Fruit fly (Drosophila melanogaster) whole organism, embryonic: ENCODE data around the gene CG11698.

Experiments used
- Ada2b ChIP-seq: fragments of 200-800 bp; sonication (Bioruptor generic); IDR thresholded peaks from 2 replicates; pipeline ENCODE4 v1.3.6; 2022; ENCODE audit warnings: missing biosample characterization, missing genetic modification characterization
- Bgb ChIP-seq: fragments of 200-800 bp; sonication (Bioruptor generic); IDR thresholded peaks from 2 replicates; pipeline ENCODE4 v1.3.6; 2022; ENCODE audit warnings: missing biosample characterization, missing genetic modification characterization; ENCODE audit not compliant: partially characterized antibody
- CG10267 ChIP-seq: fragments of 200-800 bp; sonication (Bioruptor generic); optimal IDR thresholded peaks from 2 replicates; lab custom pipeline; 2018; ENCODE audit warnings: missing biosample characterization, mild to moderate bottlenecking, missing genetic modification characterization, moderate library complexity
- CG12659 ChIP-seq: fragments of 200-800 bp; sonication (Bioruptor generic); optimal IDR thresholded peaks from 3 replicates; lab custom pipeline; 2017; ENCODE audit warnings: mild to moderate bottlenecking, missing biosample characterization, missing genetic modification reagents, missing genetic modification characterization
- CG13624 ChIP-seq: fragments of 200-800 bp; sonication (Bioruptor generic); optimal IDR thresholded peaks from 2 replicates; lab custom pipeline; 2016; ENCODE audit warnings: missing biosample characterization, missing genetic modification characterization
- CG13775 ChIP-seq: fragments of 200-800 bp; sonication (Bioruptor generic); optimal IDR thresholded peaks from 3 replicates; lab custom pipeline; 2017; ENCODE audit warnings: missing biosample characterization, mild to moderate bottlenecking, missing genetic modification characterization
- CG15514 ChIP-seq: fragments of 200-800 bp; sonication (Bioruptor generic); optimal IDR thresholded peaks from 3 replicates; lab custom pipeline; 2017; ENCODE audit warnings: missing biosample characterization, missing genetic modification characterization, mild to moderate bottlenecking, moderate library complexity, missing genetic modification reagents
- CG1603 ChIP-seq: fragments of 200-800 bp; sonication (Bioruptor generic); optimal IDR thresholded peaks from 2 replicates; lab custom pipeline; 2019; ENCODE audit warnings: missing biosample characterization, mild to moderate bottlenecking, missing genetic modification characterization, moderate library complexity
- CG16813 ChIP-seq: fragments of 200-800 bp; sonication (Bioruptor generic); IDR thresholded peaks from 3 replicates; pipeline ENCODE4 v1.3.6; 2022; ENCODE audit warnings: missing biosample characterization, missing genetic modification characterization; ENCODE audit not compliant: partially characterized antibody
- CG17186 ChIP-seq: fragments of 200-800 bp; sonication (Bioruptor generic); optimal IDR thresholded peaks from 3 replicates; lab custom pipeline; 2017; ENCODE audit warnings: missing biosample characterization, missing genetic modification reagents, missing genetic modification characterization
- CG1792 ChIP-seq: fragments of 200-800 bp; sonication (Bioruptor generic); optimal IDR thresholded peaks from 2 replicates; lab custom pipeline; 2016; ENCODE audit warnings: missing biosample characterization, missing genetic modification characterization
- CG18599 ChIP-seq: fragments of 200-800 bp; sonication (Bioruptor generic); optimal IDR thresholded peaks from 3 replicates; lab custom pipeline; 2017; ENCODE audit warnings: missing biosample characterization, missing genetic modification characterization, mild to moderate bottlenecking, moderate library complexity, missing genetic modification reagents
- CG2129 ChIP-seq: fragments of 200-800 bp; sonication (Bioruptor generic); IDR thresholded peaks from 2 replicates; pipeline ENCODE4 v1.3.6; 2022; ENCODE audit warnings: missing biosample characterization, missing genetic modification characterization; ENCODE audit not compliant: partially characterized antibody
- CG2199 ChIP-seq: fragments of 200-800 bp; sonication (Bioruptor generic); IDR thresholded peaks from 3 replicates; pipeline ENCODE4 v1.3.6; 2022; ENCODE audit warnings: missing biosample characterization, missing genetic modification characterization
- CG33557 ChIP-seq: fragments of 200-800 bp; sonication (Bioruptor generic); optimal IDR thresholded peaks from 2 replicates; lab custom pipeline; 2019; ENCODE audit warnings: missing biosample characterization, mild to moderate bottlenecking, missing genetic modification characterization, moderate library complexity
- CG3995 ChIP-seq: fragments of 200-800 bp; sonication (Bioruptor generic); optimal IDR thresholded peaks from 3 replicates; lab custom pipeline; 2016; ENCODE audit warnings: missing biosample characterization, missing genetic modification characterization
- CG42726 ChIP-seq: fragments of 200-800 bp; sonication (Bioruptor generic); IDR thresholded peaks from 2 replicates; pipeline ENCODE4 v1.3.6; 2022; ENCODE audit warnings: missing biosample characterization, missing genetic modification characterization; ENCODE audit not compliant: partially characterized antibody
- CG4617 ChIP-seq: fragments of 200-800 bp; sonication (Bioruptor generic); optimal IDR thresholded peaks from 3 replicates; lab custom pipeline; 2016; ENCODE audit warnings: missing biosample characterization, missing genetic modification characterization, borderline replicate concordance
- CG7271 ChIP-seq: fragments of 200-800 bp; sonication (Bioruptor generic); optimal IDR thresholded peaks from 2 replicates; lab custom pipeline; 2018; ENCODE audit warnings: missing biosample characterization, mild to moderate bottlenecking, missing genetic modification characterization, moderate library complexity
- CG9215 ChIP-seq: fragments of 200-800 bp; sonication (Bioruptor generic); IDR thresholded peaks from 2 replicates; pipeline ENCODE4 v1.3.6; 2022; ENCODE audit warnings: missing biosample characterization, missing genetic modification characterization
- Dll ChIP-seq: fragments of 200-800 bp; sonication (Bioruptor generic); IDR thresholded peaks from 4 replicates; pipeline ENCODE4 v1.3.6; 2022; ENCODE audit warnings: missing biosample characterization, missing genetic modification characterization; ENCODE audit not compliant: partially characterized antibody
- Doc3 ChIP-seq: fragments of 200-800 bp; sonication (Bioruptor generic); IDR thresholded peaks from 3 replicates; pipeline ENCODE4 v1.3.6; 2022; ENCODE audit warnings: missing biosample characterization, missing genetic modification characterization; ENCODE audit not compliant: partially characterized antibody
- Dref ChIP-seq: fragments of 200-800 bp; sonication (Bioruptor generic); IDR thresholded peaks from 2 replicates; pipeline ENCODE4 v1.3.6; 2022; ENCODE audit warnings: missing biosample characterization, missing genetic modification characterization
- E2f2 ChIP-seq: fragments of 200-800 bp; sonication (Bioruptor generic); IDR thresholded peaks from 2 replicates; pipeline ENCODE4 v1.3.6; 2022; ENCODE audit warnings: missing biosample characterization, missing genetic modification characterization
- HLH4C ChIP-seq: fragments of 200-800 bp; sonication (Bioruptor generic); IDR thresholded peaks from 3 replicates; pipeline ENCODE4 v1.3.6; 2022; ENCODE audit warnings: missing biosample characterization, missing genetic modification characterization; ENCODE audit not compliant: partially characterized antibody
- Kr ChIP-seq: fragments of 200-800 bp; sonication (Bioruptor generic); optimal IDR thresholded peaks from 2 replicates; lab custom pipeline; 2017; ENCODE audit warnings: missing biosample characterization, mild to moderate bottlenecking, missing genetic modification characterization
- Lhr ChIP-seq: fragments of 200-800 bp; sonication (Bioruptor generic); optimal IDR thresholded peaks from 3 replicates; lab custom pipeline; 2017; ENCODE audit warnings: mild to moderate bottlenecking, missing biosample characterization, missing genetic modification reagents, missing genetic modification characterization
- MBD-R2 ChIP-seq: fragments of 200-800 bp; sonication (Bioruptor generic); IDR thresholded peaks from 2 replicates; pipeline ENCODE4 v1.3.6; 2022; ENCODE audit warnings: missing biosample characterization, missing genetic modification characterization
- Myb ChIP-seq: fragments of 200-800 bp; sonication (Bioruptor generic); optimal IDR thresholded peaks from 2 replicates; lab custom pipeline; 2016; ENCODE audit warnings: missing biosample characterization, missing genetic modification characterization
- Nf-YC ChIP-seq: fragments of 200-800 bp; optimal IDR thresholded peaks from 3 replicates; lab custom pipeline; 2019; ENCODE audit warnings: missing biosample characterization, mild to moderate bottlenecking, missing genetic modification characterization, moderate library complexity
- Ravus ChIP-seq: fragments of 200-800 bp; sonication (Bioruptor generic); IDR thresholded peaks from 2 replicates; pipeline ENCODE4 v1.3.6; 2022; ENCODE audit warnings: missing biosample characterization, missing genetic modification characterization
- Scr ChIP-seq: fragments of 200-800 bp; sonication (Bioruptor generic); IDR thresholded peaks from 2 replicates; pipeline ENCODE4 v1.3.6; 2022; ENCODE audit warnings: missing biosample characterization, missing genetic modification characterization; ENCODE audit not compliant: partially characterized antibody
- Sin3A ChIP-seq: fragments of >200 bp; optimal IDR thresholded peaks from 2 replicates; lab custom pipeline; 2018
- ci ChIP-seq: fragments of 200-800 bp; sonication (Bioruptor generic); IDR thresholded peaks from 3 replicates; pipeline ENCODE4 v1.3.6; 2022; ENCODE audit warnings: missing biosample characterization, missing genetic modification characterization
- hb ChIP-seq: fragments of 200-800 bp; sonication (Bioruptor generic); IDR thresholded peaks from 3 replicates; pipeline ENCODE4 v1.3.6; 2022; ENCODE audit warnings: missing biosample characterization, missing genetic modification characterization; ENCODE audit not compliant: partially characterized antibody
- insv ChIP-seq, 2 experiments: fragments of 200-800 bp; sonication (Bioruptor generic); optimal IDR thresholded peaks; 3 replicates each; lab custom pipeline; 2016 to 2018; ENCODE audit warnings: missing biosample characterization in 2 of 2, missing genetic modification characterization in 2 of 2
- nerfin-2 ChIP-seq: fragments of 200-800 bp; sonication (Bioruptor generic); IDR thresholded peaks from 2 replicates; pipeline ENCODE4 v1.3.6; 2022; ENCODE audit warnings: missing biosample characterization, missing genetic modification characterization; ENCODE audit not compliant: partially characterized antibody
- nmo ChIP-seq: fragments of 200-800 bp; sonication (Bioruptor generic); optimal IDR thresholded peaks from 2 replicates; lab custom pipeline; 2018; ENCODE audit warnings: missing biosample characterization, mild to moderate bottlenecking, missing genetic modification characterization, moderate library complexity
- pan ChIP-seq, 4 experiments: fragments of >200 bp in 3 of 4; fragments of 200-800 bp in 1 of 4; sonication (Bioruptor generic) in 1 of 4; optimal IDR thresholded peaks in 3 of 4; IDR thresholded peaks in 1 of 4; 2 replicates each; pipeline versions ENCODE4 v1.3.6 to Lab custom; 2017 to 2022; ENCODE audit warnings: missing biosample characterization in 2 of 4, missing genetic modification characterization in 2 of 4, mixed read lengths in 1 of 4
- pb ChIP-seq: fragments of 200-800 bp; sonication (Bioruptor generic); optimal IDR thresholded peaks from 3 replicates; lab custom pipeline; 2016; ENCODE audit warnings: missing biosample characterization, missing genetic modification characterization
- pzg ChIP-seq: fragments of 200-800 bp; sonication (Bioruptor generic); optimal IDR thresholded peaks from 3 replicates; lab custom pipeline; 2018; ENCODE audit warnings: missing biosample characterization, mild to moderate bottlenecking, missing genetic modification characterization, moderate library complexity
- sd ChIP-seq: fragments of 200-800 bp; sonication (Bioruptor generic); optimal IDR thresholded peaks from 3 replicates; lab custom pipeline; 2018; ENCODE audit warnings: missing biosample characterization, mild to moderate bottlenecking, missing genetic modification characterization, moderate library complexity
- sens ChIP-seq: fragments of 200-800 bp; sonication (Bioruptor generic); peaks from one replicate; lab custom pipeline; 2016; ENCODE audit warnings: missing biosample characterization, missing genetic modification characterization
- slbo ChIP-seq: fragments of 200-800 bp; sonication (Bioruptor generic); IDR thresholded peaks from 2 replicates; pipeline ENCODE4 v1.3.6; 2022; ENCODE audit warnings: missing biosample characterization, missing genetic modification characterization
- sna ChIP-seq: fragments of 200-800 bp; sonication (Bioruptor generic); IDR thresholded peaks from 2 replicates; pipeline ENCODE4 v1.3.6; 2022; ENCODE audit warnings: missing biosample characterization, missing genetic modification characterization; ENCODE audit not compliant: partially characterized antibody
- sqz ChIP-seq: fragments of 200-800 bp; sonication (Bioruptor generic); optimal IDR thresholded peaks from 3 replicates; lab custom pipeline; 2018; ENCODE audit warnings: missing biosample characterization, mild to moderate bottlenecking, missing genetic modification characterization
- vnd ChIP-seq: fragments of 200-800 bp; sonication (Bioruptor generic); IDR thresholded peaks from 3 replicates; pipeline ENCODE4 v1.3.6; 2022; ENCODE audit warnings: missing biosample characterization, missing genetic modification characterization; ENCODE audit not compliant: partially characterized antibody
- zen2 ChIP-seq: fragments of 200-800 bp; sonication (Bioruptor generic); IDR thresholded peaks from 3 replicates; pipeline ENCODE4 v1.3.6; 2022; ENCODE audit warnings: missing biosample characterization, missing genetic modification characterization; ENCODE audit not compliant: partially characterized antibody

CG11698 gene

DNA sequence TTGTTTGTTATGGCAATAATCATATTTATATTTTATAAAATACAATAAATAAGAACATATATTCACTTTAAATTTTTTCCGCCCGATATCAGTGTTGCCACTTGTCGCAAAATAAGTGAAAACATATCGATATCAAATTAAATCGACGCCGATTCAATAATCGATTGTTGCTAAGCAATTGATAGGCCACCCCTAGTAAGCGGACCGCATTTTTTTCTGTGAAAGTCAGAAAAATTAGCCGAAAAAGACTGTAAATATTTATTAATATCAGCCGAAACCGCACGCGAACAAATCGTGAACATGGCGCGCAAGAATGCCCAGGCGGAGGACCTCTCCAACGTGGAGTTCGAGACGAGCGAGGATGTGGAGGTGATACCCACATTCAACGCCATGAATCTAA is 1.1 kb downstream of the CG11698 start, which contains the start of gene CG7483 (continued):
- TF ChIP-seq Dll (peak; percentile 89), Myb (GFP tag; lab: Kevin White, UChicago) (peak; percentile 4), CG9215 (no peak), pb (GFP tag; lab: Kevin White, UChicago) (no peak), CG2199 (GFP tag; lab: Robert Waterston, UW) (no peak), CG13775 (no peak), pzg (GFP tag; lab: Kevin White, UChicago) (peak; percentile 76), MBD-R2 (GFP tag; lab: Robert Waterston, UW) (peak; percentile 62), pan (optimal IDR thresholded peaks at IDR 0.05; lab: Kevin White, UChicago) (no peak), pan (GFP tag; optimal IDR thresholded peaks at IDR 0.05 in 1 of 2, IDR thresholded peaks at IDR 0.05 in 1 of 2) (peak in 1 of 2 experiments; percentile 5), sd (tag; lab: Kevin White, UChicago) (peak; percentile 56), CG13624 (GFP tag; lab: Kevin White, UChicago) (no peak), CG1603 (tag; lab: Kevin White, UChicago) (peak; percentile 13), Ada2b (GFP tag; lab: Robert Waterston, UW) (no peak), CG42726 (GFP tag; lab: Robert Waterston, UW) (0 out of 2 replicates have a peak, but pooled peaks have one; percentile 39), CG33557 (GFP tag; lab: Kevin White, UChicago) (peak; percentile 7), CG15514 (peak; percentile 39), zen2 (peak; percentile 75; the same call in 2 of the 3 replicates), CG2129 (GFP tag; lab: Robert Waterston, UW) (peak; percentile 66), CG17186 (GFP tag; lab: Kevin White, UChicago) (no peak), Sin3A (lab: Kevin White, UChicago) (peak; percentile 34), CG18599 (GFP tag; lab: Kevin White, UChicago) (no peak), Scr (GFP tag; lab: Robert Waterston, UW) (peak; percentile 81), nerfin-2 (GFP tag; lab: Robert Waterston, UW) (peak; percentile 79), ci (GFP tag; lab: Robert Waterston, UW) (0 out of 3 replicates have a peak, but pooled peaks have one; percentile 20), sna (GFP tag; lab: Robert Waterston, UW) (peak; percentile 78), vnd (peak; percentile 75), CG7271 (peak; percentile 3), hb (GFP tag; lab: Robert Waterston, UW) (peak; percentile 61; the same call in 1 of the 3 replicates), CG12659 (GFP tag; lab: Kevin White, UChicago) (peak; percentile 42), Lhr (GFP tag; lab: Kevin White, UChicago) (peak; percentile 21), Nf-YC (tag; lab: Kevin White, UChicago) (peak; percentile 34), Bgb (GFP tag; lab: Robert Waterston, UW) (peak; percentile 86), sqz (GFP tag; lab: Kevin White, UChicago) (peak; percentile 81), sens (GFP tag; lab: Kevin White, UChicago) (peak; percentile 60), Doc3 (GFP tag; lab: Robert Waterston, UW) (peak; percentile 77), CG1792 (no peak), CG3995 (peak; percentile 15), CG4617 (GFP tag; lab: Kevin White, UChicago) (peak; percentile 46), nmo (GFP tag; lab: Kevin White, UChicago) (peak; percentile 22), Kr (no peak), CG16813 (peak; percentile 79), Dref (GFP tag; lab: Robert Waterston, UW) (peak; percentile 97), slbo (GFP tag; lab: Robert Waterston, UW) (no peak), CG10267 (tag; lab: Kevin White, UChicago) (peak; percentile 48), insv (GFP tag; optimal IDR thresholded peaks at IDR 0.05; lab: Kevin White, UChicago) (peak in 1 of 2 experiments; percentile 30), HLH4C (GFP tag; lab: Robert Waterston, UW) (peak; percentile 82), Ravus (GFP tag; lab: Robert Waterston, UW) (no peak), E2f2 (GFP tag; lab: Robert Waterston, UW) (peak; percentile 98)
